Fruit fly (Drosophila melanogaster): ENCODE measurements around the gene hzg.

Gene hzg

DNA sequence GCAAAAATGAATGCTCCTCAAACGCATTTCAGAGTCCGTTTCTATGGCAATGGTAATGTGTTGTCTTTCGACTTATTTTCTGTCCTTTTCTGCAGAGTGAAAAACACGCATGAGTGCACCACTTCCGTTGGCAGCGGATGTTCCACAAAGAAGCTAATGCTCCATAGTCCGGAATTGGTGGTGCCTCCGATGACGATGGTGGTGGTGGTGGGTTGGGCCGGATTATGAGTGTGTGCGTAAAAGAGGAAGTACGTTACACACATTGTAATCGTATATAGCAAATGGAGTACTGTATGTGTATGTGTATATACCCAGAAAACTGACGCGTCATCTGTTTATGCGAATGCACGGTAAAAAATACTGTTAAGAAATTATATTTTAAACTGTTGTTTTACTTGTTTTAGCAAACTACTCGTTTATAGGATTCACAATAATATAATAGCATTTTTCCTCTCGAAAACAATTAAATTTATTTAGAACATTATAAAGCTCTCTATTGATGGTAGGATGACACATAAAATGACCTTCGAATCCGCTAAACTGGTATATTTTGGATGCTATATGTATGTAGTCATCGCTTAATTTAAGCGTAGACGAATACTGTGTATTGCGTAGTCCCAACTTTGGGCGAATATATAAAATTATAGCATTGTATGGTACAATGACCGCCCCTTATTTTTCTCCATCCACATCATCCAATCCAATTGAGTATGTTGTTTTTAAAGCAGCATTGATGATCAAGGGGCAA is 40.7 kb upstream of the hzg start (continued):
- TF ChIP-seq CG17186 (GFP tag; optimal IDR thresholded peaks at IDR 0.05) (no peak), Dek (tag; optimal IDR thresholded peaks at IDR 0.05) (peak; percentile 1), Xrp1 (GFP tag; IDR thresholded peaks at IDR 0.05) (peak; percentile 46), CG6683 (GFP tag; optimal IDR thresholded peaks at IDR 0.05) (peak; percentile 25), ranshi (GFP tag; IDR thresholded peaks at IDR 0.05) (peak; percentile 52), lov (optimal IDR thresholded peaks at IDR 0.05) (no peak), lov (GFP tag; IDR thresholded peaks at IDR 0.05) (0 out of 3 replicates have a peak, but pooled peaks have one; percentile 30), CG6254 (GFP tag; optimal IDR thresholded peaks at IDR 0.05) (peak; percentile 47), Dip2 (GFP tag; IDR thresholded peaks at IDR 0.05) (no peak), Awh (GFP tag; IDR thresholded peaks at IDR 0.05) (peak; percentile 7; the same call in 1 of the 2 replicates), CG7372 (GFP tag; IDR thresholded peaks at IDR 0.05) (peak; percentile 22; the same call in 1 of the 2 replicates), cato (GFP tag; optimal IDR thresholded peaks at IDR 0.05; ENCODE audit: borderline replicate concordance) (no peak), Vsx1 (GFP tag; optimal IDR thresholded peaks at IDR 0.05) (no peak), hth (optimal IDR thresholded peaks at IDR 0.05) (no peak), HLHmδ (GFP tag; optimal IDR thresholded peaks at IDR 0.05) (peak; percentile 45), MBD-R2 (GFP tag; IDR thresholded peaks at IDR 0.05) (peak; percentile 8; the same call in 1 of the 2 replicates), tio (GFP tag; optimal IDR thresholded peaks at IDR 0.05) (peak; percentile 64), CG10366 (GFP tag; IDR thresholded peaks at IDR 0.05) (peak; percentile 48), CoRest (tag; optimal IDR thresholded peaks at IDR 0.05) (peak; percentile 44), grn (GFP tag; optimal IDR thresholded peaks at IDR 0.05) (peak; percentile 2), dysf (GFP tag; IDR thresholded peaks at IDR 0.05) (peak; percentile 64), nerfin-1 (tag; optimal IDR thresholded peaks at IDR 0.05) (peak; percentile 28), Abd-B (GFP tag; optimal IDR thresholded peaks at IDR 0.05) (peak; percentile 27), CG6175 (GFP tag; IDR thresholded peaks at IDR 0.05) (0 out of 3 replicates have a peak, but pooled peaks have one; percentile 47), CG30403 (GFP tag; optimal IDR thresholded peaks at IDR 0.05) (peak; percentile 36), CG32767 (GFP tag; IDR thresholded peaks at IDR 0.05) (peak; percentile 65), fru (optimal IDR thresholded peaks at IDR 0.05) (no peak), bigmax (GFP tag; optimal IDR thresholded peaks at IDR 0.05) (no peak), Bteb2 (GFP tag; optimal IDR thresholded peaks at IDR 0.05) (peak; percentile 16), Oli (tag; optimal IDR thresholded peaks at IDR 0.05) (peak; percentile 52), lab (GFP tag; optimal IDR thresholded peaks at IDR 0.05) (peak; percentile 64), nmo (GFP tag; optimal IDR thresholded peaks at IDR 0.05) (peak; percentile 69), CG12155 (GFP tag; optimal IDR thresholded peaks at IDR 0.05) (no peak), C15 (GFP tag; IDR thresholded peaks at IDR 0.05) (0 out of 3 replicates have a peak, but pooled peaks have one; percentile 21), tgo (GFP tag; IDR thresholded peaks at IDR 0.05) (peak; percentile 36; the same call in 2 of the 3 replicates), ara (GFP tag; IDR thresholded peaks at IDR 0.05) (peak; percentile 72), sqz (GFP tag; optimal IDR thresholded peaks at IDR 0.05) (no peak), hkb (optimal IDR thresholded peaks at IDR 0.05) (no peak), hkb (GFP tag; IDR thresholded peaks at IDR 0.05) (peak; percentile 51), lbe (GFP tag; optimal IDR thresholded peaks at IDR 0.05) (no peak), crc (GFP tag; optimal IDR thresholded peaks at IDR 0.05) (no peak), CG11504 (tag; optimal IDR thresholded peaks at IDR 0.05) (peak; percentile 57)
